Fruit fly (Drosophila melanogaster) whole organism, embryonic: ENCODE data around the gene Charon.

Source experiments
- Abd-B ChIP-seq: fragments of 200-800 bp; sonication (Bioruptor generic); optimal IDR thresholded peaks from 2 replicates; lab custom pipeline; 2018; ENCODE audit warnings: missing biosample characterization, mild to moderate bottlenecking, missing genetic modification characterization, moderate library complexity
- B-H1 ChIP-seq: fragments of 200-800 bp; sonication (Bioruptor generic); IDR thresholded peaks from 3 replicates; pipeline ENCODE4 v1.3.6; 2022; ENCODE audit warnings: missing biosample characterization, missing genetic modification characterization
- BEAF-32 ChIP-seq: fragments of 200-800 bp; sonication (Bioruptor generic); optimal IDR thresholded peaks from 3 replicates; lab custom pipeline; 2017; ENCODE audit warnings: missing biosample characterization, missing genetic modification characterization, mild to moderate bottlenecking, moderate library complexity, missing genetic modification reagents
- CG10462 ChIP-seq: fragments of 200-800 bp; sonication (Bioruptor generic); optimal IDR thresholded peaks from 2 replicates; lab custom pipeline; 2016; ENCODE audit warnings: missing biosample characterization, missing genetic modification characterization
- CG11560 ChIP-seq: fragments of 200-800 bp; sonication (Bioruptor generic); IDR thresholded peaks from 3 replicates; pipeline ENCODE4 v1.3.6; 2022; ENCODE audit warnings: missing biosample characterization, missing genetic modification characterization
- CG12659 ChIP-seq: fragments of 200-800 bp; sonication (Bioruptor generic); optimal IDR thresholded peaks from 3 replicates; lab custom pipeline; 2017; ENCODE audit warnings: mild to moderate bottlenecking, missing biosample characterization, missing genetic modification reagents, missing genetic modification characterization
- CG13424 ChIP-seq: fragments of 200-800 bp; sonication (Bioruptor generic); optimal IDR thresholded peaks from 2 replicates; lab custom pipeline; 2019; ENCODE audit warnings: missing biosample characterization, mild to moderate bottlenecking, missing genetic modification characterization, moderate library complexity
- CG14050 ChIP-seq: fragments of 200-800 bp; sonication (Bioruptor generic); IDR thresholded peaks from 3 replicates; pipeline ENCODE4 v1.3.6; 2022; ENCODE audit warnings: missing biosample characterization, missing genetic modification characterization
- CG17186 ChIP-seq: fragments of 200-800 bp; sonication (Bioruptor generic); optimal IDR thresholded peaks from 3 replicates; lab custom pipeline; 2017; ENCODE audit warnings: missing biosample characterization, missing genetic modification reagents, missing genetic modification characterization
- CG2199 ChIP-seq: fragments of 200-800 bp; sonication (Bioruptor generic); IDR thresholded peaks from 3 replicates; pipeline ENCODE4 v1.3.6; 2022; ENCODE audit warnings: missing biosample characterization, missing genetic modification characterization
- CG2889 ChIP-seq: fragments of 200-800 bp; sonication (Bioruptor generic); IDR thresholded peaks from 3 replicates; pipeline ENCODE4 v1.3.6; 2022; ENCODE audit warnings: missing biosample characterization, missing genetic modification characterization
- CG4328 ChIP-seq: fragments of 200-800 bp; sonication (Bioruptor generic); optimal IDR thresholded peaks from 3 replicates; lab custom pipeline; 2017; ENCODE audit warnings: missing biosample characterization, missing genetic modification reagents, missing genetic modification characterization
- CG4820 ChIP-seq: fragments of 200-800 bp; sonication (Bioruptor generic); optimal IDR thresholded peaks from 3 replicates; lab custom pipeline; 2016; ENCODE audit warnings: missing biosample characterization, missing genetic modification characterization
- CG4854 ChIP-seq: fragments of 200-800 bp; sonication (Bioruptor generic); optimal IDR thresholded peaks from 2 replicates; lab custom pipeline; 2016; ENCODE audit warnings: missing biosample characterization, missing genetic modification characterization, inconsistent platforms
- CG5180 ChIP-seq: fragments of 200-800 bp; sonication (Bioruptor generic); optimal IDR thresholded peaks from 3 replicates; lab custom pipeline; 2017; ENCODE audit warnings: missing biosample characterization, missing genetic modification characterization, mild to moderate bottlenecking, moderate library complexity, missing genetic modification reagents
- CG6272 ChIP-seq: fragments of 200-800 bp; sonication (Bioruptor generic); IDR thresholded peaks from 2 replicates; pipeline ENCODE4 v1.3.6; 2022; ENCODE audit warnings: missing biosample characterization, missing genetic modification characterization
- CG6791 ChIP-seq: fragments of 200-800 bp; sonication (Bioruptor generic); IDR thresholded peaks from 3 replicates; pipeline ENCODE4 v1.3.6; 2022; ENCODE audit warnings: missing biosample characterization, missing genetic modification characterization; ENCODE audit not compliant: partially characterized antibody
- CG7963 ChIP-seq: fragments of 200-800 bp; sonication (Bioruptor generic); IDR thresholded peaks from 3 replicates; pipeline ENCODE4 v1.3.6; 2022; ENCODE audit warnings: missing biosample characterization, missing genetic modification characterization; ENCODE audit not compliant: partially characterized antibody
- CG9437 ChIP-seq: fragments of 200-800 bp; sonication (Bioruptor generic); optimal IDR thresholded peaks from 2 replicates; lab custom pipeline; 2018; ENCODE audit warnings: missing biosample characterization, mild to moderate bottlenecking, missing genetic modification characterization
- CTCF ChIP-seq: fragments of 200-800 bp; sonication (Bioruptor generic); optimal IDR thresholded peaks from 2 replicates; lab custom pipeline; 2017; ENCODE audit warnings: missing biosample characterization, mild to moderate bottlenecking, missing genetic modification characterization, moderate library complexity
- Deaf1 ChIP-seq: fragments of 200-800 bp; optimal IDR thresholded peaks from 3 replicates; lab custom pipeline; 2019; ENCODE audit warnings: missing biosample characterization, mild to moderate bottlenecking, missing genetic modification characterization, moderate library complexity
- Elba2 ChIP-seq: fragments of 200-800 bp; sonication (Bioruptor generic); optimal IDR thresholded peaks from 3 replicates; lab custom pipeline; 2016; ENCODE audit warnings: missing biosample characterization, missing genetic modification characterization
- HmgD ChIP-seq: fragments of 200-800 bp; sonication (Bioruptor generic); optimal IDR thresholded peaks from 3 replicates; lab custom pipeline; 2016; ENCODE audit warnings: missing biosample characterization, missing genetic modification characterization
- Hr51 ChIP-seq, 2 experiments: fragments of 200-800 bp; sonication (Bioruptor generic); optimal IDR thresholded peaks; 2 replicates in 1 of 2; 3 replicates in 1 of 2; lab custom pipeline; 2016 to 2018; ENCODE audit warnings: missing biosample characterization in 2 of 2, missing genetic modification characterization in 2 of 2, mild to moderate bottlenecking in 1 of 2, moderate library complexity in 1 of 2
- Hr78 ChIP-seq, 2 experiments: fragments of 200-800 bp in 1 of 2; fragments of >200 bp in 1 of 2; sonication (Bioruptor generic) in 1 of 2; optimal IDR thresholded peaks; 2 replicates each; lab custom pipeline; 2017 to 2019; ENCODE audit warnings: missing biosample characterization in 2 of 2, missing genetic modification characterization in 2 of 2, mild to moderate bottlenecking in 1 of 2, moderate library complexity in 1 of 2
- Kr ChIP-seq: fragments of 200-800 bp; sonication (Bioruptor generic); optimal IDR thresholded peaks from 2 replicates; lab custom pipeline; 2017; ENCODE audit warnings: missing biosample characterization, mild to moderate bottlenecking, missing genetic modification characterization
- NC2α ChIP-seq: fragments of 200-800 bp; sonication (Bioruptor generic); optimal IDR thresholded peaks from 2 replicates; lab custom pipeline; 2016; ENCODE audit warnings: missing biosample characterization, missing genetic modification characterization
- Nf-YC ChIP-seq: fragments of 200-800 bp; optimal IDR thresholded peaks from 3 replicates; lab custom pipeline; 2019; ENCODE audit warnings: missing biosample characterization, mild to moderate bottlenecking, missing genetic modification characterization, moderate library complexity
- PHDP ChIP-seq: fragments of 200-800 bp; sonication (Bioruptor generic); optimal IDR thresholded peaks from 3 replicates; lab custom pipeline; 2018; ENCODE audit warnings: missing biosample characterization, mild to moderate bottlenecking, missing genetic modification characterization, moderate library complexity
- Usf ChIP-seq: fragments of 200-800 bp; sonication (Bioruptor generic); optimal IDR thresholded peaks from 2 replicates; lab custom pipeline; 2017; ENCODE audit warnings: missing genotype, missing biosample characterization, missing genetic modification characterization
- corto ChIP-seq: fragments of 200-800 bp; sonication (Bioruptor generic); optimal IDR thresholded peaks from 2 replicates; lab custom pipeline; 2016; ENCODE audit warnings: missing biosample characterization, mild to moderate bottlenecking, missing genetic modification characterization, moderate library complexity
- dmrt11E ChIP-seq: fragments of 200-800 bp; sonication (Bioruptor generic); optimal IDR thresholded peaks from 3 replicates; lab custom pipeline; 2018; ENCODE audit warnings: missing biosample characterization, mild to moderate bottlenecking, missing genetic modification characterization, moderate library complexity
- dmrt99B ChIP-seq: fragments of 200-800 bp; sonication (Bioruptor generic); optimal IDR thresholded peaks from 2 replicates; lab custom pipeline; 2018; ENCODE audit warnings: missing biosample characterization, mild to moderate bottlenecking, missing genetic modification characterization, moderate library complexity
- dysf ChIP-seq: fragments of 200-800 bp; sonication (Bioruptor generic); IDR thresholded peaks from 3 replicates; pipeline ENCODE4 v1.3.6; 2022; ENCODE audit warnings: missing biosample characterization, missing genetic modification characterization
- en ChIP-seq: fragments of 200-800 bp; sonication (Bioruptor generic); optimal IDR thresholded peaks from 2 replicates; lab custom pipeline; 2016; ENCODE audit warnings: missing biosample characterization, missing genetic modification characterization
- eyg ChIP-seq: fragments of 200-800 bp; sonication (Bioruptor generic); optimal IDR thresholded peaks from 3 replicates; lab custom pipeline; 2016; ENCODE audit warnings: missing biosample characterization, missing genetic modification characterization
- fu2 ChIP-seq: fragments of 200-800 bp; sonication (Bioruptor generic); optimal IDR thresholded peaks from 2 replicates; lab custom pipeline; 2016; ENCODE audit warnings: missing biosample characterization, missing genetic modification characterization
- h ChIP-seq: fragments of >200 bp; optimal IDR thresholded peaks from 2 replicates; lab custom pipeline; 2017
- hb ChIP-seq: fragments of 200-800 bp; sonication (Bioruptor generic); IDR thresholded peaks from 3 replicates; pipeline ENCODE4 v1.3.6; 2022; ENCODE audit warnings: missing biosample characterization, missing genetic modification characterization; ENCODE audit not compliant: partially characterized antibody
- maf-S ChIP-seq: fragments of 200-800 bp; sonication (Bioruptor generic); optimal IDR thresholded peaks from 2 replicates; lab custom pipeline; 2016; ENCODE audit warnings: missing biosample characterization, missing genetic modification characterization
- mirr ChIP-seq: fragments of 200-800 bp; sonication (Bioruptor generic); optimal IDR thresholded peaks from 3 replicates; lab custom pipeline; 2018; ENCODE audit warnings: missing biosample characterization, mild to moderate bottlenecking, missing genetic modification characterization
- nerfin-1 ChIP-seq: fragments of 200-800 bp; sonication (Bioruptor generic); optimal IDR thresholded peaks from 3 replicates; lab custom pipeline; 2019; ENCODE audit warnings: missing biosample characterization, mild to moderate bottlenecking, missing genetic modification characterization, moderate library complexity
- pb ChIP-seq: fragments of 200-800 bp; sonication (Bioruptor generic); optimal IDR thresholded peaks from 3 replicates; lab custom pipeline; 2016; ENCODE audit warnings: missing biosample characterization, missing genetic modification characterization
- repo ChIP-seq: fragments of 200-800 bp; sonication (Bioruptor generic); optimal IDR thresholded peaks from 2 replicates; lab custom pipeline; 2016; ENCODE audit warnings: missing biosample characterization, missing genetic modification characterization
- ro ChIP-seq: fragments of 200-800 bp; sonication (Bioruptor generic); IDR thresholded peaks from 2 replicates; pipeline ENCODE4 v1.3.6; 2022; ENCODE audit warnings: missing biosample characterization, missing genetic modification characterization
- row ChIP-seq: fragments of 200-800 bp; sonication (Bioruptor generic); IDR thresholded peaks from 3 replicates; pipeline ENCODE4 v1.3.6; 2022; ENCODE audit warnings: missing biosample characterization, missing genetic modification characterization
- sob ChIP-seq: fragments of 200-800 bp; sonication (Bioruptor generic); IDR thresholded peaks from 2 replicates; pipeline ENCODE4 v1.3.6; 2022; ENCODE audit warnings: missing biosample characterization, missing genetic modification characterization
- tio ChIP-seq: fragments of 200-800 bp; sonication (Bioruptor generic); optimal IDR thresholded peaks from 2 replicates; lab custom pipeline; 2017; ENCODE audit warnings: missing biosample characterization, missing genetic modification characterization, inconsistent platforms
- unpg ChIP-seq: fragments of 200-800 bp; sonication (Bioruptor generic); optimal IDR thresholded peaks from 3 replicates; lab custom pipeline; 2018; ENCODE audit warnings: missing biosample characterization, mild to moderate bottlenecking, missing genetic modification characterization, moderate library complexity

Charon gene

DNA sequence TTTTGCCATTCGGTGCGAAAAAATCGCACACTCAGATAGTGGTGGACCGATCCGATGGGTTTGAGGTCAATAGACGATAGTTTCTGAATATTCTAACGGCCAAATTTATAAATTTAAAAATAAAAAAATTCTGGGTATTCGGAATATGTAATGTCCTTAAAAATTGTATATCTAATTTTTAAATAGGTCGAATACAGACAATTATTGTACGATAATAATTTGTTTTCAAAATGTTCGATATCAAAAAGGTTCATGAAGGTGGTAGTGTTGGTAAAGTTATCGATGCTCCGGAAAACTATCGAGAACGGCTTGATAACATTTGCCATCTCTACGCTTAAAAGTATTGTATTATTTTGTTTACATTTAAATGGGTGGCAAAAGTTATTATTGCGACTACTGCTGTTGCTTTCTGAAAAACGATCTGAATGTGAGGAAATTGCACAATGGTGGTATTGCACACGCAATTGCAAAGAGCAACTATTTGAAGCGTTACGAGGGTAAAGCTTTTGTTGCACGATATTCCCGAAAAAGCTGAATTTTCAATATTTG lies 2.7 kb downstream of the Charon start, which contains the start of the genes CG31922 and Plap (continued):
- TF ChIP-seq corto (GFP tag; lab: Kevin White, UChicago) (no peak), maf-S (GFP tag; lab: Kevin White, UChicago) (peak; percentile 19), dmrt99B (tag; lab: Kevin White, UChicago) (no peak), B-H1 (GFP tag; lab: Robert Waterston, UW) (no peak; the same call in 2 of the 3 replicates), Usf (GFP tag; lab: Kevin White, UChicago) (no peak), CG4820 (peak; percentile 56), CG6791 (GFP tag; lab: Robert Waterston, UW) (peak; percentile 77; the same call in 2 of the 3 replicates), dmrt11E (tag; lab: Kevin White, UChicago) (peak; percentile 69), CG4328 (peak; percentile 55), CG10462 (GFP tag; lab: Kevin White, UChicago) (peak; percentile 38), CG12659 (GFP tag; lab: Kevin White, UChicago) (peak; percentile 82), CG6272 (peak; percentile 70), CG9437 (GFP tag; lab: Kevin White, UChicago) (peak; percentile 55), HmgD (no peak), unpg (peak; percentile 61), CG2889 (GFP tag; lab: Robert Waterston, UW) (no peak), Nf-YC (peak; percentile 72), Hr51 (GFP tag; optimal IDR thresholded peaks at IDR 0.05; lab: Kevin White, UChicago) (peak in 1 of 2 experiments; percentile 65), eyg (GFP tag; lab: Kevin White, UChicago) (no peak), fu2 (GFP tag; lab: Kevin White, UChicago) (peak; percentile 27), tio (GFP tag; lab: Kevin White, UChicago) (no peak), CG13424 (tag; lab: Kevin White, UChicago) (peak; percentile 76), nerfin-1 (tag; lab: Kevin White, UChicago) (peak; percentile 64), Kr (GFP tag; lab: Kevin White, UChicago) (no peak), h (lab: Kevin White, UChicago) (no peak), CG11560 (0 out of 3 replicates have a peak, but pooled peaks have one; percentile 55), Hr78 (GFP tag; optimal IDR thresholded peaks at IDR 0.05; lab: Kevin White, UChicago) (peak in 1 of 2 experiments; percentile 75), CG2199 (GFP tag; lab: Robert Waterston, UW) (no peak), PHDP (tag; lab: Kevin White, UChicago) (peak; percentile 64), CTCF (GFP tag; lab: Kevin White, UChicago) (no peak), ro (no peak), Deaf1 (peak; percentile 41), Elba2 (GFP tag; lab: Kevin White, UChicago) (no peak), BEAF-32 (GFP tag; lab: Kevin White, UChicago) (peak; percentile 97), CG7963 (no peak), CG17186 (GFP tag; lab: Kevin White, UChicago) (peak; percentile 14), CG5180 (GFP tag; lab: Kevin White, UChicago) (no peak), sob (GFP tag; lab: Robert Waterston, UW) (peak; percentile 73), CG4854 (GFP tag; lab: Kevin White, UChicago) (no peak), CG14050 (GFP tag; lab: Robert Waterston, UW) (no peak), NC2α (GFP tag; lab: Kevin White, UChicago) (no peak), hb (GFP tag; lab: Robert Waterston, UW) (peak; percentile 88), pb (GFP tag; lab: Kevin White, UChicago) (no peak), en (GFP tag; lab: Kevin White, UChicago) (no peak), dysf (GFP tag; lab: Robert Waterston, UW) (peak; percentile 62; the same call in 1 of the 3 replicates), row (GFP tag; lab: Robert Waterston, UW) (peak; percentile 96), repo (peak; percentile 7), mirr (GFP tag; lab: Kevin White, UChicago) (no peak), Abd-B (peak; percentile 59)
